Fruit fly (Drosophila melanogaster): ENCODE data around the gene CG13622.

The CG13622 gene

DNA sequence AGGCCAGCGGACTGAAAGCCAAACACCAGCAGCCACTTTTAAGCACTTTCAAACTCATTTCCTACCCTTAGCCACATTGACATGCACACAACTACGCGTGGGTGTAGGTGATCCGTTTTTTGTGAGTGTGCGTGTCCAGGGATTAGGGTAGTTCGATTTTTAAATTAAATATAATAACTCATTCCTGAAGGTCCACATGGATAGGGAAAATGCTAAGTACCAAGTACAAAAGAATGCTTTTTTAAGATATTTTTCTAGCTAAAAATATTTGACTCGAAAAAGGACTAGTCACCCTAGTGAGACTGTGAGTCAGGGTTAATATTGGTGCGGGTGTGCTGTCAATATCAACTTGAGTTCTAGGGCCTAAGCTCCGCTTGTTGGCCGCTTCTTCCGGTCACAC is 48.7 kb downstream of the CG13622 start:
- TF ChIP-seq Sin3A (optimal IDR thresholded peaks at IDR 0.05) (no peak), psq (optimal IDR thresholded peaks at IDR 0.05) (no peak), insv (optimal IDR thresholded peaks at IDR 0.05) (no peak), h (optimal IDR thresholded peaks at IDR 0.05) (no peak), ttk (optimal IDR thresholded peaks at IDR 0.05) (no peak), Myc (optimal IDR thresholded peaks at IDR 0.05) (no peak)
